Fruit fly (Drosophila melanogaster) Kc167 (cell line): Measurements from ENCODE around the gene Hsp23.

Experiments
- Sin3A ChIP-seq: fragments of >200 bp; optimal IDR thresholded peaks from 2 replicates; lab custom pipeline; 2018; ENCODE audit warnings: missing external identifiers
- psq ChIP-seq: fragments of >200 bp; optimal IDR thresholded peaks from 2 replicates; lab custom pipeline; 2017; ENCODE audit warnings: missing external identifiers

DNA sequence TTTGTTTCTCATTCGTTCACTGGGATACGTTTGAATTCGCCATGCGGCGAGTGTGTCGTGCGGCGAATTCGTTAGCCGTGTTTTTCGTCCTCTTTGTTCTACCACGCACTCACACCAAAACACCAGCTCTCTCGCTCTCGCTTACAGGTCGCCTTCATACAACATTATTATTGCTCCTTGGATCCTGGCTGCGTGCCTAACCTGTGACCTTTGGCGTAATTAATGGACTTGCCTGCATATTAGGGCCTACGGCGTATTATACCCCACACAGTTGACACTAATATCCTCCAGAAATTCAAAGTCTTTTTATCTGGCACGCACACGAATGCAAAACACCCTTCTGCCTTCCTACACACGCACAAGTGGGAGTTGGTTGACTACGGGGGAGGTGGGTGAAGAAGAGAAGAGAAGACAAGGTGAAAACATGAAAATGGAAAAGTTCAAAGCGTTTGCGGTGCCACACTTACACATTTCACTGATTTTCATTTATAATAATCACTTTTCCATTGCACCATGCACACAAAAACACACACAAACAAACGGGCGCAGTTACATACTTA lies 28.4 kb downstream of the Hsp23 start:
- TF ChIP-seq psq (no peak), Sin3A (lab: Kevin White, UChicago) (no peak)
